Fruit fly (Drosophila melanogaster) whole organism, embryonic: Measurements from ENCODE around the gene Sbf.

Experiments
- ATbp ChIP-seq: fragments of 200-800 bp; sonication (Bioruptor generic); optimal IDR thresholded peaks from 2 replicates; lab custom pipeline; 2017; ENCODE audit warnings: missing biosample characterization, mild to moderate bottlenecking, missing genetic modification characterization, missing genetic modification reagents
- BtbVII ChIP-seq: fragments of 200-800 bp; sonication (Bioruptor generic); optimal IDR thresholded peaks from 3 replicates; lab custom pipeline; 2017; ENCODE audit warnings: missing biosample characterization, mild to moderate bottlenecking, missing genetic modification characterization
- CG1024 ChIP-seq: fragments of 200-800 bp; sonication (Bioruptor generic); IDR thresholded peaks from 2 replicates; pipeline ENCODE4 v1.3.6; 2022; ENCODE audit warnings: missing biosample characterization, missing genetic modification characterization
- CG11093 ChIP-seq: fragments of 200-800 bp; sonication (Bioruptor generic); IDR thresholded peaks from 3 replicates; pipeline ENCODE4 v1.3.6; 2022; ENCODE audit warnings: missing biosample characterization, missing genetic modification characterization
- CG12071 ChIP-seq: fragments of 200-800 bp; sonication (Bioruptor generic); optimal IDR thresholded peaks from 3 replicates; lab custom pipeline; 2018; ENCODE audit warnings: missing biosample characterization, mild to moderate bottlenecking, missing genetic modification characterization
- CG13424 ChIP-seq: fragments of 200-800 bp; sonication (Bioruptor generic); optimal IDR thresholded peaks from 2 replicates; lab custom pipeline; 2019; ENCODE audit warnings: missing biosample characterization, mild to moderate bottlenecking, missing genetic modification characterization, moderate library complexity
- CG1529 ChIP-seq: fragments of 200-800 bp; sonication (Bioruptor generic); optimal IDR thresholded peaks from 3 replicates; lab custom pipeline; 2018; ENCODE audit warnings: missing biosample characterization, missing genetic modification characterization
- CG15601 ChIP-seq: fragments of 200-800 bp; sonication (Bioruptor generic); optimal IDR thresholded peaks from 3 replicates; lab custom pipeline; 2019; ENCODE audit warnings: missing biosample characterization, mild to moderate bottlenecking, missing genetic modification characterization, moderate library complexity
- CG17912 ChIP-seq: fragments of 200-800 bp; sonication (Bioruptor generic); optimal IDR thresholded peaks from 2 replicates; lab custom pipeline; 2018; ENCODE audit warnings: missing biosample characterization, mild to moderate bottlenecking, missing genetic modification characterization
- CG2712 ChIP-seq: fragments of 200-800 bp; optimal IDR thresholded peaks from 3 replicates; lab custom pipeline; 2019; ENCODE audit warnings: missing biosample characterization, mild to moderate bottlenecking, missing genetic modification characterization, moderate library complexity
- CG4404 ChIP-seq: fragments of 200-800 bp; sonication (Bioruptor generic); IDR thresholded peaks from 2 replicates; pipeline ENCODE4 v1.3.6; 2022; ENCODE audit warnings: missing biosample characterization, missing genetic modification characterization
- CG5953 ChIP-seq: fragments of 200-800 bp; sonication (Bioruptor generic); IDR thresholded peaks from 2 replicates; pipeline ENCODE4 v1.3.6; 2022; ENCODE audit warnings: missing biosample characterization, missing genetic modification characterization
- CG6689 ChIP-seq: fragments of 200-800 bp; sonication (Bioruptor generic); IDR thresholded peaks from 2 replicates; pipeline ENCODE4 v1.3.6; 2022; ENCODE audit warnings: missing biosample characterization, missing genetic modification characterization
- CG7786 ChIP-seq: fragments of 200-800 bp; sonication (Bioruptor generic); optimal IDR thresholded peaks from 2 replicates; lab custom pipeline; 2016; ENCODE audit warnings: missing biosample characterization, missing genetic modification characterization
- CG7839 ChIP-seq: fragments of 200-800 bp; sonication (Bioruptor generic); optimal IDR thresholded peaks from 3 replicates; lab custom pipeline; 2018; ENCODE audit warnings: missing biosample characterization, mild to moderate bottlenecking, missing genetic modification characterization, moderate library complexity
- CG9437 ChIP-seq: fragments of 200-800 bp; sonication (Bioruptor generic); optimal IDR thresholded peaks from 2 replicates; lab custom pipeline; 2018; ENCODE audit warnings: missing biosample characterization, mild to moderate bottlenecking, missing genetic modification characterization
- D19B ChIP-seq: fragments of 200-800 bp; sonication (Bioruptor generic); optimal IDR thresholded peaks from 2 replicates; lab custom pipeline; 2017; ENCODE audit warnings: missing biosample characterization, mild to moderate bottlenecking, missing genetic modification characterization
- Dip2 ChIP-seq: fragments of 200-800 bp; sonication (Bioruptor generic); IDR thresholded peaks from 2 replicates; pipeline ENCODE4 v1.3.6; 2022; ENCODE audit warnings: missing biosample characterization, missing genetic modification characterization
- Fer3 ChIP-seq: fragments of 200-800 bp; sonication (Bioruptor generic); optimal IDR thresholded peaks from 2 replicates; lab custom pipeline; 2018; ENCODE audit warnings: missing biosample characterization, mild to moderate bottlenecking, missing genetic modification characterization, moderate library complexity
- Hey ChIP-seq: fragments of 200-800 bp; sonication (Bioruptor generic); optimal IDR thresholded peaks from 3 replicates; lab custom pipeline; 2018; ENCODE audit warnings: missing biosample characterization, mild to moderate bottlenecking, missing genetic modification characterization
- HmgZ ChIP-seq: fragments of 200-800 bp; sonication (Bioruptor generic); optimal IDR thresholded peaks from 2 replicates; lab custom pipeline; 2018; ENCODE audit warnings: missing biosample characterization, mild to moderate bottlenecking, missing genetic modification characterization
- Hmx ChIP-seq: fragments of 200-800 bp; sonication (Bioruptor generic); optimal IDR thresholded peaks from 2 replicates; lab custom pipeline; 2016; ENCODE audit warnings: missing biosample characterization, missing genetic modification characterization
- Hsf ChIP-seq: fragments of 200-800 bp; sonication (Bioruptor generic); optimal IDR thresholded peaks from 3 replicates; lab custom pipeline; 2016; ENCODE audit warnings: missing biosample characterization, missing genetic modification characterization
- Jarid2 ChIP-seq: fragments of 200-800 bp; sonication (Bioruptor generic); optimal IDR thresholded peaks from 3 replicates; lab custom pipeline; 2017; ENCODE audit warnings: mild to moderate bottlenecking, missing biosample characterization, missing genetic modification reagents, missing genetic modification characterization
- Kr ChIP-seq: fragments of 200-800 bp; sonication (Bioruptor generic); optimal IDR thresholded peaks from 2 replicates; lab custom pipeline; 2017; ENCODE audit warnings: missing biosample characterization, mild to moderate bottlenecking, missing genetic modification characterization
- NC2β ChIP-seq: fragments of 200-800 bp; sonication (Bioruptor generic); optimal IDR thresholded peaks from 2 replicates; lab custom pipeline; 2016; ENCODE audit warnings: missing biosample characterization, missing genetic modification characterization
- NfI ChIP-seq: fragments of 200-800 bp; sonication (Bioruptor generic); optimal IDR thresholded peaks from 3 replicates; lab custom pipeline; 2018; ENCODE audit warnings: missing biosample characterization, mild to moderate bottlenecking, missing genetic modification characterization, moderate library complexity
- Six4 ChIP-seq: fragments of 200-800 bp; sonication (Bioruptor generic); optimal IDR thresholded peaks from 2 replicates; lab custom pipeline; 2016; ENCODE audit warnings: missing biosample characterization, missing genetic modification characterization
- Sox100B ChIP-seq: fragments of 200-800 bp; sonication (Bioruptor generic); optimal IDR thresholded peaks from 3 replicates; lab custom pipeline; 2018; ENCODE audit warnings: missing biosample characterization, mild to moderate bottlenecking, missing genetic modification characterization
- ab ChIP-seq: fragments of 200-800 bp; sonication (Bioruptor generic); optimal IDR thresholded peaks from 2 replicates; lab custom pipeline; 2016; ENCODE audit warnings: missing biosample characterization, missing genetic modification characterization
- al ChIP-seq: fragments of 200-800 bp; sonication (Bioruptor generic); IDR thresholded peaks from 2 replicates; pipeline ENCODE4 v1.3.6; 2022; ENCODE audit warnings: missing biosample characterization, missing genetic modification characterization
- aop ChIP-seq: fragments of 200-800 bp; sonication (Bioruptor generic); IDR thresholded peaks from 2 replicates; pipeline ENCODE4 v1.3.6; 2022; ENCODE audit warnings: missing biosample characterization, missing genetic modification characterization
- bab2 ChIP-seq: fragments of 200-800 bp; sonication (Bioruptor generic); optimal IDR thresholded peaks from 2 replicates; lab custom pipeline; 2016; ENCODE audit warnings: missing biosample characterization, missing genetic modification characterization
- bigmax ChIP-seq: fragments of 200-800 bp; sonication (Bioruptor generic); optimal IDR thresholded peaks from 2 replicates; lab custom pipeline; 2018; ENCODE audit warnings: missing biosample characterization, mild to moderate bottlenecking, missing genetic modification characterization
- bowl ChIP-seq: fragments of 200-800 bp; sonication (Bioruptor generic); IDR thresholded peaks from 2 replicates; pipeline ENCODE4 v1.3.6; 2022; ENCODE audit warnings: missing biosample characterization, missing genetic modification characterization
- chinmo ChIP-seq: fragments of 200-800 bp; sonication (Bioruptor generic); IDR thresholded peaks from 4 replicates; pipeline ENCODE4 v1.3.6; 2022; ENCODE audit warnings: missing biosample characterization, missing genetic modification characterization; ENCODE audit not compliant: partially characterized antibody
- dimm ChIP-seq: fragments of 200-800 bp; sonication (Bioruptor generic); IDR thresholded peaks from 2 replicates; pipeline ENCODE4 v1.3.6; 2022; ENCODE audit warnings: missing biosample characterization, missing genetic modification characterization
- ems ChIP-seq: fragments of 200-800 bp; sonication (Bioruptor generic); optimal IDR thresholded peaks from 3 replicates; lab custom pipeline; 2016; ENCODE audit warnings: missing biosample characterization, missing genetic modification characterization
- en ChIP-seq: fragments of 200-800 bp; sonication (Bioruptor generic); optimal IDR thresholded peaks from 2 replicates; lab custom pipeline; 2016; ENCODE audit warnings: missing biosample characterization, missing genetic modification characterization
- grn ChIP-seq: fragments of 200-800 bp; sonication (Bioruptor generic); optimal IDR thresholded peaks from 3 replicates; lab custom pipeline; 2017; ENCODE audit warnings: missing biosample characterization, missing genetic modification characterization
- ind ChIP-seq: fragments of 200-800 bp; sonication (Bioruptor generic); optimal IDR thresholded peaks from 3 replicates; lab custom pipeline; 2016; ENCODE audit warnings: missing biosample characterization, missing genetic modification characterization
- lbe ChIP-seq: fragments of 200-800 bp; sonication (Bioruptor generic); optimal IDR thresholded peaks from 2 replicates; lab custom pipeline; 2016; ENCODE audit warnings: missing biosample characterization, mild to moderate bottlenecking, missing genetic modification characterization
- lov ChIP-seq, 2 experiments: fragments of 200-800 bp in 1 of 2; fragments of >200 bp in 1 of 2; sonication (Bioruptor generic) in 1 of 2; IDR thresholded peaks in 1 of 2; optimal IDR thresholded peaks in 1 of 2; 2 replicates in 1 of 2; 3 replicates in 1 of 2; pipeline versions ENCODE4 v1.3.6 to Lab custom; 2017 to 2022; ENCODE audit warnings: missing biosample characterization in 1 of 2, missing genetic modification characterization in 1 of 2
- maf-S ChIP-seq: fragments of 200-800 bp; sonication (Bioruptor generic); optimal IDR thresholded peaks from 2 replicates; lab custom pipeline; 2016; ENCODE audit warnings: missing biosample characterization, missing genetic modification characterization
- mam ChIP-seq: fragments of 200-800 bp; sonication (Bioruptor generic); optimal IDR thresholded peaks from 3 replicates; lab custom pipeline; 2016; ENCODE audit warnings: missing biosample characterization, missing genetic modification characterization
- nau ChIP-seq: fragments of 200-800 bp; sonication (Bioruptor generic); optimal IDR thresholded peaks from 3 replicates; lab custom pipeline; 2017; ENCODE audit warnings: missing biosample characterization, mild to moderate bottlenecking, missing genetic modification characterization, missing genetic modification reagents
- nerfin-1 ChIP-seq: fragments of 200-800 bp; sonication (Bioruptor generic); optimal IDR thresholded peaks from 3 replicates; lab custom pipeline; 2019; ENCODE audit warnings: missing biosample characterization, mild to moderate bottlenecking, missing genetic modification characterization, moderate library complexity
- pho ChIP-seq: fragments of 200-800 bp; sonication (Bioruptor generic); optimal IDR thresholded peaks from 2 replicates; lab custom pipeline; 2016; ENCODE audit warnings: missing biosample characterization, missing genetic modification characterization
- pros ChIP-seq: fragments of 200-800 bp; sonication (Bioruptor generic); optimal IDR thresholded peaks from 3 replicates; lab custom pipeline; 2019; ENCODE audit warnings: missing biosample characterization, mild to moderate bottlenecking, missing genetic modification characterization, moderate library complexity
- row ChIP-seq: fragments of 200-800 bp; sonication (Bioruptor generic); IDR thresholded peaks from 3 replicates; pipeline ENCODE4 v1.3.6; 2022; ENCODE audit warnings: missing biosample characterization, missing genetic modification characterization
- tll ChIP-seq, 2 experiments: fragments of 200-800 bp in 1 of 2; fragments of >200 bp in 1 of 2; sonication (Bioruptor generic) in 1 of 2; optimal IDR thresholded peaks; 2 replicates each; lab custom pipeline; 2017 to 2019; ENCODE audit warnings: missing biosample characterization in 2 of 2, missing genetic modification characterization in 2 of 2, mild to moderate bottlenecking in 1 of 2, moderate library complexity in 1 of 2
- wdn ChIP-seq: fragments of 200-800 bp; sonication (Bioruptor generic); IDR thresholded peaks from 2 replicates; pipeline ENCODE4 v1.3.6; 2022; ENCODE audit warnings: missing biosample characterization, missing genetic modification characterization

Gene Sbf

dm6 chr3R:11806753-11807152 is 10.0 kb upstream of the Sbf start (continued):
- TF ChIP-seq CG9437 (GFP tag; lab: Kevin White, UChicago) (peak; percentile 9), ATbp (GFP tag; lab: Kevin White, UChicago) (no peak), CG15601 (tag; lab: Kevin White, UChicago) (no peak), dimm (no peak), maf-S (GFP tag; lab: Kevin White, UChicago) (no peak), bowl (GFP tag; lab: Robert Waterston, UW) (no peak), ind (peak; percentile 42), mam (GFP tag; lab: Kevin White, UChicago) (peak; percentile 30), wdn (GFP tag; lab: Robert Waterston, UW) (no peak), Sox100B (GFP tag; lab: Kevin White, UChicago) (no peak), CG6689 (GFP tag; lab: Robert Waterston, UW) (peak; percentile 33; the same call in 1 of the 2 replicates), aop (GFP tag; lab: Robert Waterston, UW) (no peak), grn (no peak), CG1529 (GFP tag; lab: Kevin White, UChicago) (no peak), NfI (GFP tag; lab: Kevin White, UChicago) (peak; percentile 1), HmgZ (tag; lab: Kevin White, UChicago) (no peak), lov (optimal IDR thresholded peaks at IDR 0.05; lab: Kevin White, UChicago) (no peak), lov (GFP tag; IDR thresholded peaks at IDR 0.05; lab: Robert Waterston, UW) (no peak), Fer3 (peak; percentile 28), al (GFP tag; lab: Robert Waterston, UW) (no peak), CG12071 (GFP tag; lab: Kevin White, UChicago) (no peak), Jarid2 (GFP tag; lab: Kevin White, UChicago) (no peak), tll (GFP tag; optimal IDR thresholded peaks at IDR 0.05; lab: Kevin White, UChicago) (no peak), CG7786 (peak; percentile 17), en (GFP tag; lab: Kevin White, UChicago) (no peak), NC2β (no peak), bab2 (GFP tag; lab: Kevin White, UChicago) (no peak), CG17912 (GFP tag; lab: Kevin White, UChicago) (no peak), Kr (GFP tag; lab: Kevin White, UChicago) (no peak), CG1024 (no peak), ab (no peak), chinmo (no peak), CG11093 (GFP tag; lab: Robert Waterston, UW) (no peak), lbe (GFP tag; lab: Kevin White, UChicago) (no peak), bigmax (GFP tag; lab: Kevin White, UChicago) (no peak), nerfin-1 (tag; lab: Kevin White, UChicago) (no peak), Hey (tag; lab: Kevin White, UChicago) (no peak), pho (GFP tag; lab: Kevin White, UChicago) (no peak), Dip2 (GFP tag; lab: Robert Waterston, UW) (no peak), ems (GFP tag; lab: Kevin White, UChicago) (peak; percentile 15), CG5953 (GFP tag; lab: Robert Waterston, UW) (no peak), pros (GFP tag; lab: Kevin White, UChicago) (no peak), CG4404 (no peak), CG13424 (tag; lab: Kevin White, UChicago) (peak; percentile 5), BtbVII (GFP tag; lab: Kevin White, UChicago) (no peak), CG7839 (tag; lab: Kevin White, UChicago) (peak; percentile 48), Six4 (GFP tag; lab: Kevin White, UChicago) (no peak), CG2712 (tag; lab: Kevin White, UChicago) (peak; percentile 24), Hsf (peak; percentile 20), nau (GFP tag; lab: Kevin White, UChicago) (no peak), row (peak; percentile 76), Hmx (GFP tag; lab: Kevin White, UChicago) (no peak), D19B (no peak)
